Worm (Caenorhabditis elegans): ENCODE results near the gene gcy-18.

Gene gcy-18

DNA sequence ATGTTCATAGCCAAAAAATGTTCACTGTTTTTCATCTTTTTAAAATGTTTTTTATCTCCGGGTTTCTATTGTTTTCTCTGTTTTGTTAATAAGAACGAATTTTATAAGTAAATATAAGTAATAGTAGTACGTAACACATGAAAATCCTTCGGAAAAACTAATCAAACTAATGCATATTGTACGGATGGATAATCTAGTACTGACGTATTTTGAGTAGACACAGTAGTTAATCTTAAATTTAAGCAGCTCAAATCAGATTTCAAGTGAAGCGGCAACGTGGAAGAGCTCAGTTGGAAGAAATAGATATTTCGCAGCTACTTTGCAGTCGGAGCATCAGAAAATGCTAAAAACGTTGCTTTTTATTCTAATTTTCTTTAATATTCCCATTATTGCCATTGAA, at the start of gene gcy-18:
gcy-18 (plus strand) TSS at position 301 of the 400 bp plus-strand sequence.
- no peak for TF ChIP-seq ceh-27 (GFP tag; optimal IDR thresholded peaks at IDR 0.05)
- no peak for TF ChIP-seq attf-5 (GFP tag; optimal IDR thresholded peaks at IDR 0.05)
- TF ChIP-seq Y67H2A.10 (GFP tag; conservative IDR thresholded peaks at IDR 0.05) = no peak
- no peak for TF ChIP-seq zfh-2 (GFP tag; conservative IDR thresholded peaks at IDR 0.05)
- TF ChIP-seq ceh-100 (GFP tag; IDR thresholded peaks at IDR 0.05) = no peak
- no peak for TF ChIP-seq rcor-1 (GFP tag; IDR thresholded peaks at IDR 0.05)
- TF ChIP-seq bed-1 (GFP tag; IDR thresholded peaks at IDR 0.05) = no peak
- TF ChIP-seq tbx-9 (tag; optimal IDR thresholded peaks at IDR 0.05; ENCODE audit: borderline replicate concordance) = no peak
- TF ChIP-seq F37B4.10 (GFP tag; IDR thresholded peaks at IDR 0.05) = no peak
- no peak for TF ChIP-seq F57A8.1 (GFP tag; optimal IDR thresholded peaks at IDR 0.05)
- TF ChIP-seq K11D2.4 (GFP tag; IDR thresholded peaks at IDR 0.05) = no peak
- TF ChIP-seq repo-1 (tag; optimal IDR thresholded peaks at IDR 0.05) = no peak
- TF ChIP-seq cebp-1 (GFP tag; IDR thresholded peaks at IDR 0.05) = no peak
- no peak for TF ChIP-seq cebp-1 (tag; optimal IDR thresholded peaks at IDR 0.05)
- no peak for TF ChIP-seq lsy-27 (tag; optimal IDR thresholded peaks at IDR 0.05; ENCODE audit: borderline replicate concordance, insufficient read depth)
- no peak for TF ChIP-seq cebp-2 (GFP tag; IDR thresholded peaks at IDR 0.05)
- no peak for TF ChIP-seq nhr-27 (tag; optimal IDR thresholded peaks at IDR 0.05)
- TF ChIP-seq C17E4.6 (GFP tag; IDR thresholded peaks at IDR 0.05) = no peak

DNA sequence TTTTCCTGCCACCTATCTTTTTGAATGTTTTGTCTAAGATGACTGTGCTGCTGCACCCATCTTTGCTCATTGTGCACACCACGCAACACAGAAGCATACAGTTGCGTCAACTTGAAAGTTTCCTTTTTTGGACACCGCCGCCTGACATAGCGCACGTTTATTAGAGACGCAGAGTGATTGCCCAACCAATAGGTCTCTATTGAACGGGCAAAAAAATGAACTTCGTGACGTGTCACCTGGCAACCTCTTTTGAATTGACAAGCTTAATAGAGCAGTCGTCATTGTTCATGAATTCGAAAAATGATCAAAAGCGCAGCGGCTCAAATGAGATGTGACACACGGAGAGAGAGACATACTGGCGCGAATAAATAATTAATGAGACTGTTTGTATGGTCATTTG, 48.3 kb upstream of the gcy-18 start:
- TF ChIP-seq aptf-3 (GFP tag; IDR thresholded peaks at IDR 0.05) = no peak

DNA sequence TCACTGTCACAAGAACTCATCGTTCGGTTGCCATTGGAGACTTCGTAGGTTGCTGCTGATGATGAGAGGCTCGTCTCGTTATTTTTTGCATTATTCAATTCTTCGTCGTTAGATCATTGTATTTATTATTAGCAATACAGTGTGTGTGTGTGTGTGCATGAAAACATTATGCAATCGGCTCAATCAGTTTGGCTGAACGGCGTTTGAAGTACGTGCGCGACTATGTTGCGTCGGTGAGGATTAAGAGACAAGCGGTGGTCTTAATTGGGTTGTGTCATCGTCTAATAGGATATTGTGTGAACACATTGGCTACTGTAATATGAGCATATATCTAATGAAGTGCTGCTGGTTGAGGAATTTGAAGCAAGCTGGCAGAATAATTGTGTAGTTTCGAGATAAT, 46.1 kb upstream of the gcy-18 start:
- TF ChIP-seq him-1 (tag; optimal IDR thresholded peaks at IDR 0.05) = no peak
- TF ChIP-seq let-607 (tag; optimal IDR thresholded peaks at IDR 0.05) = no peak
- no peak for TF ChIP-seq zim-3 (tag; optimal IDR thresholded peaks at IDR 0.05)
- no peak for TF ChIP-seq F10E7.11 (tag; optimal IDR thresholded peaks at IDR 0.05)
- no peak for TF ChIP-seq cebp-2 (GFP tag; IDR thresholded peaks at IDR 0.05)
- TF ChIP-seq ztf-6 (GFP tag; IDR thresholded peaks at IDR 0.05) = no peak

DNA sequence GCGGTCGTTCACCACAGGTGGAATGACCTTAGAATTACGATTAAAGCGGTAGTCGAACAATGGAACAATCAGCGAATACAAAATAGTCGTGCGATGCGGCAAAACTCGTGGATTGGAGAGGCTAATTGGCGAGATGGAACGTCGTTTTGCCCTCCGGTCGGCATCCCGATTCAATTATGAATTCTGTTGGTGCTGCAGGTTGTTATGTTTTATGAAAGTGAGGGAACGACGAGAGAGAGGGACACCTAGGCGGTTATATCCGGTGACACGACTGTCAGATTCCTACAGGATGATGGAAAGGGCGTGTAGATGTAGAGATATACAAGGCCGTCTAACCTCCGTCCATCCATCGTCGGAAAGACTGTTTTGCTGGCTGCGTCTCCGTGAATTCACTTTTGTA, 43.3 kb upstream of the gcy-18 start:
- TF ChIP-seq zfh-2 (GFP tag; conservative IDR thresholded peaks at IDR 0.05) = peak; percentile 53
- no peak for TF ChIP-seq attf-3 (GFP tag; conservative IDR thresholded peaks at IDR 0.05)
- no peak for TF ChIP-seq Y79H2A.3 (GFP tag; conservative IDR thresholded peaks at IDR 0.05)
- TF ChIP-seq lir-1 (GFP tag; conservative IDR thresholded peaks at IDR 0.05) = no peak
- TF ChIP-seq ztf-28 (GFP tag; IDR thresholded peaks at IDR 0.05) = no peak
- TF ChIP-seq F23B12.7 (tag; optimal IDR thresholded peaks at IDR 0.05; ENCODE audit: insufficient read depth) = no peak
- TF ChIP-seq unc-130 (GFP tag; optimal IDR thresholded peaks at IDR 0.05) = no peak

DNA sequence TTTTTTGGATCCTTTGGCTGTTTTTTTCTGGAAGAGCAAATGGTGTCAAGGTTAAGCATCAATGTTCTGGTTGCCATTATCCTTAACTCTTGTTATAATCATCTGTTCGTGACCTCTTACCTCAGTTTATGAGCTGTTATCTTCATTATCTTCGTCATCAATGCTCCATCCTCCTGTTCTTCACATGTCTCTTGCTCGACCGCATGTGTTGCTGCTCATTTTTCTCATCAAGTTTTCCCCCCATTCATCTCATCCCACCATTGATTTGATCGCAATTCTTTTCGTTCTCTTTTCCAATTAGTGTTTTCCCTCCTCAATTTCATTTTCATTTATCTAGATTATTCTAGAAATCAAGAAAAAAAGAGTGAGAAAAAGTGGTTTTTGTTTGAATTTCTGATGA, 42.4 kb upstream of the gcy-18 start:
- TF ChIP-seq sea-2 (GFP tag; IDR thresholded peaks at IDR 0.05) (no peak), ceh-91 (GFP tag; IDR thresholded peaks at IDR 0.05) (no peak), madf-3 (GFP tag; IDR thresholded peaks at IDR 0.05) (no peak), ama-1 (optimal IDR thresholded peaks at IDR 0.05) (no peak), ama-1 (GFP tag; optimal IDR thresholded peaks at IDR 0.05) (no peak), C06A6.2 (GFP tag; conservative IDR thresholded peaks at IDR 0.05) (no peak), ztf-26 (tag; optimal IDR thresholded peaks at IDR 0.05) (no peak), rcor-1 (GFP tag; IDR thresholded peaks at IDR 0.05) (no peak), die-1 (tag; optimal IDR thresholded peaks at IDR 0.05) (no peak), ceh-27 (GFP tag; optimal IDR thresholded peaks at IDR 0.05) (no peak), ztf-22 (GFP tag; optimal IDR thresholded peaks at IDR 0.05) (no peak), B0019.2 (GFP tag; conservative IDR thresholded peaks at IDR 0.05) (no peak), lag-1 (GFP tag; IDR thresholded peaks at IDR 0.05) (no peak), lin-54 (GFP tag; optimal IDR thresholded peaks at IDR 0.05) (no peak)

Data from whole organism, young adult.